Worm (Caenorhabditis elegans) whole organism, young adult: ENCODE data around the gene lelo-1.

Experiments used
- B0261.1 ChIP-seq: sonication (generic microtip); optimal IDR thresholded peaks from 2 replicates; lab custom pipeline; 2016; ENCODE audit warnings: mild to moderate bottlenecking, missing genetic modification characterization, moderate library complexity, missing compliant biosample characterization
- C17E4.6 ChIP-seq: fragments of 200-800 bp; sonication (Bioruptor generic); IDR thresholded peaks from 2 replicates; pipeline ENCODE4 v1.3.6; 2022; ENCODE audit warnings: missing genetic modification reagents, missing genetic modification characterization, missing compliant biosample characterization
- D2030.7 ChIP-seq: fragments of 200-800 bp; sonication (Bioruptor generic); IDR thresholded peaks from 2 replicates; pipeline ENCODE4 v1.3.6; 2022; ENCODE audit warnings: missing genetic modification reagents, missing genetic modification characterization, missing compliant biosample characterization
- F10E7.11 ChIP-seq: sonication (generic microtip); optimal IDR thresholded peaks from 2 replicates; lab custom pipeline; 2017; ENCODE audit warnings: mild to moderate bottlenecking, missing genetic modification characterization, moderate library complexity, missing compliant biosample characterization
- F22D6.2 ChIP-seq: sonication (generic microtip); optimal IDR thresholded peaks from 2 replicates; lab custom pipeline; 2016; ENCODE audit warnings: mild to moderate bottlenecking, missing genetic modification characterization, missing compliant biosample characterization
- F37B4.10 ChIP-seq: fragments of 200-800 bp; sonication (Bioruptor generic); IDR thresholded peaks from 2 replicates; pipeline ENCODE4 v1.3.6; 2022; ENCODE audit warnings: missing genetic modification characterization, missing compliant biosample characterization
- F49E8.2 ChIP-seq: sonication (generic microtip); optimal IDR thresholded peaks from 3 replicates; lab custom pipeline; 2017; ENCODE audit warnings: missing genetic modification characterization, mild to moderate bottlenecking, missing compliant biosample characterization, antibody characterized with exemption, moderate library complexity; ENCODE audit not compliant: insufficient read depth
- F57A8.1 ChIP-seq: fragments of 200-800 bp; sonication (Bioruptor generic); optimal IDR thresholded peaks from 2 replicates; lab custom pipeline; 2018; ENCODE audit warnings: mild to moderate bottlenecking, missing genetic modification characterization, moderate library complexity, missing compliant biosample characterization
- T26A5.8 ChIP-seq: sonication (generic microtip); optimal IDR thresholded peaks from 2 replicates; lab custom pipeline; 2016; ENCODE audit warnings: missing genetic modification characterization, missing compliant biosample characterization
- Y53F4B.3 ChIP-seq: fragments of 200-800 bp; sonication (Bioruptor generic); IDR thresholded peaks from 2 replicates; pipeline ENCODE4 v1.3.6; 2022; ENCODE audit warnings: missing genetic modification reagents, missing genetic modification characterization, missing compliant biosample characterization
- Y79H2A.3 ChIP-seq: fragments of 200-800 bp; sonication (Bioruptor generic); conservative IDR thresholded peaks from 2 replicates; pipeline ENCODE4 v1.3.6; 2022; ENCODE audit warnings: missing genetic modification reagents, missing genetic modification characterization, missing compliant biosample characterization
- Y95B8A.8 ChIP-seq: fragments of 200-800 bp; sonication (Bioruptor generic); IDR thresholded peaks from 2 replicates; pipeline ENCODE4 v1.3.6; 2022; ENCODE audit warnings: missing genetic modification reagents, missing genetic modification characterization, missing compliant biosample characterization
- akir-1 ChIP-seq: fragments of 200-800 bp; sonication (Bioruptor generic); optimal IDR thresholded peaks from 2 replicates; lab custom pipeline; 2018; ENCODE audit warnings: mild to moderate bottlenecking, missing genetic modification characterization, moderate library complexity, missing compliant biosample characterization
- aptf-2 ChIP-seq: fragments of 200-800 bp; sonication (Bioruptor generic); conservative IDR thresholded peaks from 2 replicates; pipeline ENCODE4 v1.3.6; 2022; ENCODE audit warnings: missing genetic modification reagents, missing genetic modification characterization, missing compliant biosample characterization
- bed-1 ChIP-seq: fragments of 200-800 bp; sonication (Bioruptor generic); IDR thresholded peaks from 2 replicates; pipeline ENCODE4 v1.3.6; 2022; ENCODE audit warnings: missing genetic modification reagents, missing genetic modification characterization, missing compliant biosample characterization
- bed-2 ChIP-seq: fragments of 200-800 bp; sonication (Bioruptor generic); IDR thresholded peaks from 2 replicates; pipeline ENCODE4 v1.3.6; 2022; ENCODE audit warnings: missing genetic modification reagents, missing genetic modification characterization, missing compliant biosample characterization
- cebp-2 ChIP-seq: fragments of 200-800 bp; sonication (Bioruptor generic); IDR thresholded peaks from 2 replicates; pipeline ENCODE4 v1.3.6; 2022; ENCODE audit warnings: missing genetic modification characterization, missing compliant biosample characterization
- ceh-27 ChIP-seq: fragments of 200-800 bp; sonication (Bioruptor generic); optimal IDR thresholded peaks from 2 replicates; lab custom pipeline; 2018; ENCODE audit warnings: mild to moderate bottlenecking, missing genetic modification characterization, moderate library complexity, missing compliant biosample characterization
- ceh-79 ChIP-seq: sonication (generic microtip); optimal IDR thresholded peaks from 2 replicates; lab custom pipeline; 2017; ENCODE audit warnings: mild to moderate bottlenecking, missing genetic modification characterization, missing compliant biosample characterization
- chd-7 ChIP-seq: sonication (generic microtip); optimal IDR thresholded peaks from 2 replicates; lab custom pipeline; 2016; ENCODE audit warnings: mild to moderate bottlenecking, missing genetic modification characterization, moderate library complexity, missing compliant biosample characterization
- die-1 ChIP-seq: sonication (generic microtip); optimal IDR thresholded peaks from 2 replicates; lab custom pipeline; 2016; ENCODE audit warnings: missing genotype, mild to moderate bottlenecking, missing genetic modification characterization, missing compliant biosample characterization
- dpff-1 ChIP-seq: sonication (generic microtip); optimal IDR thresholded peaks from 2 replicates; lab custom pipeline; 2017; ENCODE audit warnings: mild to moderate bottlenecking, missing genetic modification characterization, missing compliant biosample characterization
- egl-18 ChIP-seq: fragments of 200-800 bp; sonication (Bioruptor generic); IDR thresholded peaks from 2 replicates; pipeline ENCODE4 v1.3.6; 2022; ENCODE audit warnings: missing genetic modification reagents, missing genetic modification characterization, missing compliant biosample characterization
- egl-44 ChIP-seq: fragments of 200-800 bp; sonication (Bioruptor generic); IDR thresholded peaks from 2 replicates; pipeline ENCODE4 v1.3.6; 2022; ENCODE audit warnings: missing genetic modification reagents, missing genetic modification characterization, missing compliant biosample characterization
- ets-4 ChIP-seq: fragments of 200-800 bp; sonication (Bioruptor generic); optimal IDR thresholded peaks from 2 replicates; lab custom pipeline; 2018; ENCODE audit warnings: mild to moderate bottlenecking, missing genetic modification characterization, missing compliant biosample characterization
- hmg-20 ChIP-seq: fragments of 200-800 bp; sonication (Bioruptor generic); IDR thresholded peaks from 2 replicates; pipeline ENCODE4 v1.3.6; 2022; ENCODE audit warnings: missing genetic modification reagents, missing genetic modification characterization, missing compliant biosample characterization
- lin-26 ChIP-seq: fragments of 200-800 bp; sonication (Bioruptor generic); IDR thresholded peaks from 2 replicates; pipeline ENCODE4 v1.3.6; 2022; ENCODE audit warnings: missing genetic modification reagents, missing genetic modification characterization, missing compliant biosample characterization
- lin-40 ChIP-seq: sonication (generic microtip); optimal IDR thresholded peaks from 2 replicates; lab custom pipeline; 2016; ENCODE audit warnings: missing genetic modification characterization, mild to moderate bottlenecking, missing compliant biosample characterization, missing genotype, missing genetic modification reagents
- lsl-1 ChIP-seq: fragments of 200-800 bp; sonication (Bioruptor generic); optimal IDR thresholded peaks from 2 replicates; lab custom pipeline; 2018; ENCODE audit warnings: mild to moderate bottlenecking, missing genetic modification characterization, moderate library complexity, missing compliant biosample characterization
- lsy-27 ChIP-seq: sonication (generic microtip); optimal IDR thresholded peaks from 2 replicates; lab custom pipeline; 2017; ENCODE audit warnings: missing genetic modification characterization, mild to moderate bottlenecking, missing compliant biosample characterization, antibody characterized with exemption, missing genotype, borderline replicate concordance; ENCODE audit not compliant: insufficient read depth
- madf-10 ChIP-seq: sonication (generic microtip); optimal IDR thresholded peaks from 2 replicates; lab custom pipeline; 2016; ENCODE audit warnings: mild to moderate bottlenecking, missing genetic modification characterization, missing compliant biosample characterization
- madf-3 ChIP-seq: fragments of 200-800 bp; sonication (Bioruptor generic); IDR thresholded peaks from 2 replicates; pipeline ENCODE4 v1.3.6; 2022; ENCODE audit warnings: missing genetic modification reagents, missing genetic modification characterization, missing compliant biosample characterization
- mcd-1 ChIP-seq: fragments of 200-800 bp; sonication (Bioruptor generic); IDR thresholded peaks from 2 replicates; pipeline ENCODE4 v1.3.6; 2022; ENCODE audit warnings: missing genetic modification reagents, missing genetic modification characterization, missing compliant biosample characterization
- mel-28 ChIP-seq: sonication (generic microtip); optimal IDR thresholded peaks from 2 replicates; lab custom pipeline; 2016; ENCODE audit warnings: borderline replicate concordance, mild to moderate bottlenecking, missing genetic modification characterization, missing compliant biosample characterization
- mxl-1 ChIP-seq: sonication (generic microtip); optimal IDR thresholded peaks from 2 replicates; lab custom pipeline; 2016; ENCODE audit warnings: missing genetic modification characterization, missing compliant biosample characterization
- nfya-1 ChIP-seq: sonication (generic microtip); optimal IDR thresholded peaks from 2 replicates; lab custom pipeline; 2017; ENCODE audit warnings: antibody characterized with exemption, missing compliant biosample characterization, missing genetic modification characterization, borderline replicate concordance; ENCODE audit not compliant: insufficient read depth
- nfya-2 ChIP-seq: fragments of 200-800 bp; sonication (Bioruptor generic); IDR thresholded peaks from 2 replicates; pipeline ENCODE4 v1.3.6; 2022; ENCODE audit warnings: missing genetic modification reagents, missing genetic modification characterization, missing compliant biosample characterization
- nhr-120 ChIP-seq: fragments of 200-800 bp; sonication (Bioruptor generic); IDR thresholded peaks from 2 replicates; pipeline ENCODE4 v1.3.6; 2022; ENCODE audit warnings: missing genetic modification characterization, missing compliant biosample characterization
- nhr-179 ChIP-seq: sonication (generic microtip); optimal IDR thresholded peaks from 2 replicates; lab custom pipeline; 2016; ENCODE audit warnings: mild to moderate bottlenecking, missing genetic modification characterization, missing compliant biosample characterization
- nhr-80 ChIP-seq: sonication (generic microtip); optimal IDR thresholded peaks from 2 replicates; lab custom pipeline; 2016; ENCODE audit warnings: missing genetic modification characterization, missing compliant biosample characterization
- rcor-1 ChIP-seq: fragments of 200-800 bp; sonication (Bioruptor generic); IDR thresholded peaks from 2 replicates; pipeline ENCODE4 v1.3.6; 2022; ENCODE audit warnings: missing genetic modification reagents, missing genetic modification characterization, missing compliant biosample characterization
- rec-8 ChIP-seq, 2 experiments: sonication (generic microtip); optimal IDR thresholded peaks; 2 replicates each; lab custom pipeline; 2016; ENCODE audit warnings: mild to moderate bottlenecking in 2 of 2, missing genetic modification characterization in 2 of 2, missing genetic modification reagents in 2 of 2, missing genotype in 2 of 2, missing biosample characterization in 1 of 2, missing compliant biosample characterization in 1 of 2, moderate library complexity in 1 of 2
- snpc-1.1 ChIP-seq: sonication (generic microtip); optimal IDR thresholded peaks from 2 replicates; lab custom pipeline; 2017; ENCODE audit warnings: missing genetic modification characterization, mild to moderate bottlenecking, missing compliant biosample characterization, antibody characterized with exemption, moderate library complexity, missing genotype, missing genetic modification reagents; ENCODE audit not compliant: insufficient read depth
- snpc-4 ChIP-seq, 5 experiments: fragments of 150-350 bp in 1 of 5; sonication (generic microtip) in 4 of 5; optimal IDR thresholded peaks; 2 replicates each; lab custom pipeline; 2014 to 2018; ENCODE audit warnings: missing genetic modification characterization in 5 of 5, missing biosample characterization in 3 of 5, antibody characterized with exemption in 2 of 5, mild to moderate bottlenecking in 2 of 5, missing compliant biosample characterization in 2 of 5, missing genotype in 2 of 5, moderate library complexity in 2 of 5, missing genetic modification reagents in 1 of 5
- zfh-2 ChIP-seq: fragments of 200-800 bp; sonication (Bioruptor generic); conservative IDR thresholded peaks from 2 replicates; pipeline ENCODE4 v1.3.6; 2022; ENCODE audit warnings: missing genetic modification reagents, missing genetic modification characterization, missing compliant biosample characterization
- ztf-25 ChIP-seq: fragments of 200-800 bp; sonication (Bioruptor generic); IDR thresholded peaks from 2 replicates; pipeline ENCODE4 v1.3.6; 2022; ENCODE audit warnings: missing genetic modification reagents, missing genetic modification characterization, missing compliant biosample characterization
- ztf-6 ChIP-seq: fragments of 200-800 bp; sonication (Bioruptor generic); IDR thresholded peaks from 2 replicates; pipeline ENCODE4 v1.3.6; 2022; ENCODE audit warnings: missing genetic modification reagents, missing genetic modification characterization, missing compliant biosample characterization

lelo-1 gene

DNA sequence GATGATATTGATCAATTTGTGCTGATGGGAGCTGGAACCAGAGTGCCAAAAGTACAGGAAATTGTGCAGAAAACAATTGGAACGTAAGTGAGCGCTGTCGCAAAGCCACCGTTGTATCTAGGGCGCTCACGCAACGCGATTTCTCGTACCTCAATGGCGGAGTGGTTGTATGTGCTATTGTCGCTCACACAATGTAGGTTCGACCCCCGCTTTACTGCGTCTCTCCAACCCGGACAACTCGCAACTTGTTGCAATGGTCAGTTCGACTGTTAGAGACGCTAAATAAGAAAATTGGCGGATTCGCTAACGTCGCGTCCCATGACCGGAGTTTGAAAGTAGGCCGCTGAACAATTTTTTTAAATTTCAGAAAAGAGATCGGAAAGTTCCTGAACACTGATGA, 2.3 kb downstream of the lelo-1 start (continued):
- peak; percentile 51; the same call in 1 of the 2 replicates for TF ChIP-seq rcor-1 (GFP tag; lab: Robert Waterston, UW)
- TF ChIP-seq ets-4 (GFP tag; lab: Kevin White, UChicago): no peak
- no peak for TF ChIP-seq nhr-179 (tag; lab: Kevin White, UChicago)
- TF ChIP-seq ceh-79: no peak
- TF ChIP-seq B0261.1 (tag; lab: Kevin White, UChicago): peak; percentile 80
- no peak for TF ChIP-seq Y95B8A.8
- no peak for TF ChIP-seq nhr-120 (GFP tag; lab: Robert Waterston, UW)
- no peak for TF ChIP-seq F10E7.11 (tag; lab: Kevin White, UChicago)
- TF ChIP-seq Y79H2A.3 (GFP tag; lab: Robert Waterston, UW): no peak
- TF ChIP-seq cebp-2 (GFP tag; lab: Robert Waterston, UW): 0 out of 2 replicates have a peak, but pooled peaks have one; percentile 41
- no peak for TF ChIP-seq Y53F4B.3 (GFP tag; lab: Robert Waterston, UW)
- peak; percentile 70 for TF ChIP-seq die-1 (tag; lab: Kevin White, UChicago)
- TF ChIP-seq aptf-2 (GFP tag; lab: Robert Waterston, UW): no peak
- TF ChIP-seq F22D6.2 (tag; lab: Kevin White, UChicago): no peak
- TF ChIP-seq bed-2 (GFP tag; lab: Robert Waterston, UW): 0 out of 2 replicates have a peak, but pooled peaks have one; percentile 15
- no peak for TF ChIP-seq nfya-2
- peak; percentile 50 for TF ChIP-seq chd-7 (tag; lab: Kevin White, UChicago)
- no peak for TF ChIP-seq snpc-4 (GFP tag; optimal IDR thresholded peaks at IDR 0.05; lab: Kevin White, UChicago)
- peak in 3 of 4 experiments; percentile 25 to 52 (median 44) for TF ChIP-seq snpc-4 (tag; optimal IDR thresholded peaks at IDR 0.05; lab: Kevin White, UChicago)
- TF ChIP-seq lin-40: no peak
- TF ChIP-seq mcd-1: peak; percentile 54; the same call in 1 of the 2 replicates
- no peak for TF ChIP-seq ztf-25 (GFP tag; lab: Robert Waterston, UW)
- TF ChIP-seq nhr-80 (tag; lab: Kevin White, UChicago): peak; percentile 35
- TF ChIP-seq egl-44 (GFP tag; lab: Robert Waterston, UW): no peak; the same call in 1 of the 2 replicates
- no peak for TF ChIP-seq egl-18 (GFP tag; lab: Robert Waterston, UW)
- peak; percentile 35 for TF ChIP-seq ceh-27
- no peak for TF ChIP-seq hmg-20
- no peak for TF ChIP-seq T26A5.8
- TF ChIP-seq lin-26 (GFP tag; lab: Robert Waterston, UW): peak; percentile 80
- TF ChIP-seq lsl-1 (GFP tag; lab: Kevin White, UChicago): peak; percentile 43
- no peak for TF ChIP-seq zfh-2 (GFP tag; lab: Robert Waterston, UW)
- TF ChIP-seq F37B4.10: no peak
- TF ChIP-seq ztf-6 (GFP tag; lab: Robert Waterston, UW): no peak
- TF ChIP-seq dpff-1 (tag; lab: Kevin White, UChicago): no peak
- TF ChIP-seq bed-1 (GFP tag; lab: Robert Waterston, UW): no peak
- TF ChIP-seq F49E8.2 (tag; lab: Kevin White, UChicago): peak; percentile 82
- TF ChIP-seq mel-28: no peak
- no peak for TF ChIP-seq nfya-1 (tag; lab: Kevin White, UChicago)
- TF ChIP-seq madf-10 (tag; lab: Kevin White, UChicago): peak; percentile 37
- TF ChIP-seq rec-8 (tag; optimal IDR thresholded peaks at IDR 0.05; lab: Kevin White, UChicago): peak; percentile 47 to 49
- TF ChIP-seq snpc-1.1 (tag; lab: Kevin White, UChicago): no peak
- no peak for TF ChIP-seq akir-1 (GFP tag; lab: Kevin White, UChicago)
- TF ChIP-seq C17E4.6 (GFP tag; lab: Robert Waterston, UW): no peak
- TF ChIP-seq F57A8.1 (GFP tag; lab: Kevin White, UChicago): no peak
- TF ChIP-seq D2030.7 (GFP tag; lab: Robert Waterston, UW): peak; percentile 41; the same call in 1 of the 2 replicates
- TF ChIP-seq lsy-27: no peak
- no peak for TF ChIP-seq madf-3 (GFP tag; lab: Robert Waterston, UW)
- no peak for TF ChIP-seq mxl-1 (tag; lab: Kevin White, UChicago)
